Fruit fly (Drosophila melanogaster): ENCODE data around the gene CG14275.

Gene CG14275

dm6 chr2L:8351333-8351732, 24.1 kb downstream of the CG14275 start (continued):
- TF ChIP-seq Stat92E (GFP tag; optimal IDR thresholded peaks at IDR 0.05) (no peak), Fer2 (tag; optimal IDR thresholded peaks at IDR 0.05) (no peak), Awh (GFP tag; IDR thresholded peaks at IDR 0.05) (no peak), CHES-1-like (GFP tag; optimal IDR thresholded peaks at IDR 0.05) (no peak), cwo (GFP tag; optimal IDR thresholded peaks at IDR 0.05) (no peak), CG14014 (GFP tag; IDR thresholded peaks at IDR 0.05) (no peak), Neu2 (GFP tag; optimal IDR thresholded peaks at IDR 0.05; ENCODE audit: borderline replicate concordance) (no peak), lbe (GFP tag; optimal IDR thresholded peaks at IDR 0.05) (peak; percentile 5)

dm6 chr2L:8351864-8352263, 24.6 kb downstream of the CG14275 start, which contains the start of gene Mur29B:
Gene Mur29B, plus strand, starts transcription at chr2L:8352187.
- TF ChIP-seq sug (tag; optimal IDR thresholded peaks at IDR 0.05) (peak; percentile 54), sens (GFP tag) (peak; percentile 29), GATAe (GFP tag; conservative IDR thresholded peaks at IDR 0.05) (0 out of 2 replicates have a peak, but pooled peaks have one; percentile 26), CG32532 (GFP tag; IDR thresholded peaks at IDR 0.05) (peak; percentile 7; the same call in 1 of the 2 replicates), CG2129 (GFP tag; IDR thresholded peaks at IDR 0.05; ENCODE audit: partially characterized antibody) (no peak), corto (GFP tag; optimal IDR thresholded peaks at IDR 0.05) (peak; percentile 51)

- TF ChIP-seq CG17802 (tag; optimal IDR thresholded peaks at IDR 0.05), result no peak
- no peak for TF ChIP-seq ase (GFP tag; IDR thresholded peaks at IDR 0.05)
- TF ChIP-seq CG12299 (tag; optimal IDR thresholded peaks at IDR 0.05), result no peak
- TF ChIP-seq CG12769 (tag; optimal IDR thresholded peaks at IDR 0.05), result no peak
- 0 out of 4 replicates have a peak, but pooled peaks have one; percentile 46 for TF ChIP-seq chinmo (GFP tag; IDR thresholded peaks at IDR 0.05; ENCODE audit: partially characterized antibody)
- no peak for TF ChIP-seq CG11085 (GFP tag; IDR thresholded peaks at IDR 0.05)
- TF ChIP-seq CG9437 (GFP tag; optimal IDR thresholded peaks at IDR 0.05), result peak; percentile 91
- no peak for TF ChIP-seq CG3726 (GFP tag; IDR thresholded peaks at IDR 0.05)
- TF ChIP-seq B-H1 (GFP tag; IDR thresholded peaks at IDR 0.05), result no peak
- TF ChIP-seq CG13775 (GFP tag; optimal IDR thresholded peaks at IDR 0.05), result no peak
- no peak for TF ChIP-seq inv (GFP tag; IDR thresholded peaks at IDR 0.05; ENCODE audit: partially characterized antibody)
- TF ChIP-seq kni (GFP tag; optimal IDR thresholded peaks at IDR 0.05), result no peak
- TF ChIP-seq CG12942 (GFP tag; optimal IDR thresholded peaks at IDR 0.05), result no peak
- TF ChIP-seq CHES-1-like (GFP tag; optimal IDR thresholded peaks at IDR 0.05), result no peak
- TF ChIP-seq salm (tag; optimal IDR thresholded peaks at IDR 0.05), result no peak
- no peak for TF ChIP-seq CG4328 (GFP tag; optimal IDR thresholded peaks at IDR 0.05)
- TF ChIP-seq lov (optimal IDR thresholded peaks at IDR 0.05), result no peak
- no peak for TF ChIP-seq lov (GFP tag; IDR thresholded peaks at IDR 0.05)
- peak; percentile 35 for TF ChIP-seq kay (GFP tag; optimal IDR thresholded peaks at IDR 0.05)
- TF ChIP-seq dmrt11E (tag; optimal IDR thresholded peaks at IDR 0.05), result no peak
- no peak for TF ChIP-seq CG6813 (GFP tag; optimal IDR thresholded peaks at IDR 0.05)
- no peak for TF ChIP-seq CG1529 (GFP tag; optimal IDR thresholded peaks at IDR 0.05)
- TF ChIP-seq CG6175 (GFP tag; IDR thresholded peaks at IDR 0.05), result no peak
- no peak for TF ChIP-seq HLH4C (GFP tag; IDR thresholded peaks at IDR 0.05; ENCODE audit: partially characterized antibody)
- TF ChIP-seq gcm (GFP tag; optimal IDR thresholded peaks at IDR 0.05), result no peak
- TF ChIP-seq CG15479 (GFP tag; optimal IDR thresholded peaks at IDR 0.05), result no peak
- no peak for TF ChIP-seq tap (tag; optimal IDR thresholded peaks at IDR 0.05)
- TF ChIP-seq Ptx1 (GFP tag; IDR thresholded peaks at IDR 0.05), result no peak
- TF ChIP-seq CG10321 (GFP tag; IDR thresholded peaks at IDR 0.05), result 0 out of 2 replicates have a peak, but pooled peaks have one; percentile 29
These were observed 28.2 kb downstream of the CG14275 start for dm6 chr2L:8355419-8355818.

Data from whole organism, embryonic.